Worm (Caenorhabditis elegans): ENCODE data around the gene dhs-23.
"Not testable (repeated sequence)": the region's sequence is repeated elsewhere in the genome, so short reads cannot be mapped to it uniquely, and the experiment has no call there.

DNA sequence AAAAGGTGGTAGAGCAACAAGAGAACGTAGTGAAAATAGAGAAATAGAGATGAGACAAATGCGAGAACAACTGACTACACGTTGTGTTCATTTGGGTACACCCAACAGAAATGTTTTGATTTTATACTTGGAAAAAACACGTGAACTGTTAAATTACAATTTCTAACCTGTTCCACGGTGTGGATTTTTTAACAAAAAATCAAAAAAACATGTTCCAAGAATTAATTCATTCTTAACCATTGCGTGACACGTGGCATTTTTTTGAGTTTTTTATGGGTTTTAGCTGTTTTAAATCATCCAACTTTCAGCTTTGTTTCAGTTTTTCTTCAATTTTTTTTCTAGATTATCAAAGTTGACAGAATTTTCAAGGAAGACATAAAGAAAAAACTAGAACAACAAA is 19.6 kb upstream of the dhs-23 start, which contains the start of gene ech-1.1:
- TF ChIP-seq syd-9 (tag; optimal IDR thresholded peaks at IDR 0.05); zip-5 (tag; optimal IDR thresholded peaks at IDR 0.05); rnt-1 (tag; optimal IDR thresholded peaks at IDR 0.05); pat-9 (tag; optimal IDR thresholded peaks at IDR 0.05); madf-2 (tag; optimal IDR thresholded peaks at IDR 0.05); pha-4 (tag; optimal IDR thresholded peaks at IDR 0.05); pros-1 (tag; optimal IDR thresholded peaks at IDR 0.05); pag-3 (tag; optimal IDR thresholded peaks at IDR 0.05; ENCODE audit: borderline replicate concordance); elt-2 (tag; optimal IDR thresholded peaks at IDR 0.05); odd-2 (tag; optimal IDR thresholded peaks at IDR 0.05): not testable (repeated sequence)
